Fruit fly (Drosophila melanogaster): Measurements from ENCODE around the gene S6kII.
A peak's percentile ranks its signal among the peaks of the same experiment; 100 is the strongest.

The S6kII gene

dm6 chrX:22529664-22530321 lies at the start of gene S6kII (continued):
- TF ChIP-seq wek (GFP tag; optimal IDR thresholded peaks at IDR 0.05): no peak
- peak; percentile 86 for TF ChIP-seq Opbp (GFP tag; IDR thresholded peaks at IDR 0.05; ENCODE audit: partially characterized antibody)
- TF ChIP-seq CG11456 (GFP tag; IDR thresholded peaks at IDR 0.05): no peak
- TF ChIP-seq row (GFP tag; IDR thresholded peaks at IDR 0.05): peak; percentile 41; the same call in 2 of the 3 replicates
- no peak for TF ChIP-seq Hr78 (GFP tag; optimal IDR thresholded peaks at IDR 0.05)
- no peak for TF ChIP-seq CG14014 (GFP tag; IDR thresholded peaks at IDR 0.05)
- TF ChIP-seq Dref (GFP tag; IDR thresholded peaks at IDR 0.05): peak; percentile 82
- no peak for TF ChIP-seq tll (GFP tag; optimal IDR thresholded peaks at IDR 0.05)
- no peak for TF ChIP-seq ERR (GFP tag; optimal IDR thresholded peaks at IDR 0.05)
- peak; percentile 78; the same call in 2 of the 3 replicates for TF ChIP-seq zen2 (GFP tag; IDR thresholded peaks at IDR 0.05; ENCODE audit: partially characterized antibody)
- no peak for TF ChIP-seq sima (GFP tag; optimal IDR thresholded peaks at IDR 0.05)
- TF ChIP-seq PHDP (tag; optimal IDR thresholded peaks at IDR 0.05): no peak
- no peak for TF ChIP-seq az2 (GFP tag; optimal IDR thresholded peaks at IDR 0.05)
- TF ChIP-seq E2f1 (GFP tag; IDR thresholded peaks at IDR 0.05): no peak
- no peak for TF ChIP-seq CG6765 (GFP tag; optimal IDR thresholded peaks at IDR 0.05)
- no peak for TF ChIP-seq zen (tag; optimal IDR thresholded peaks at IDR 0.05)
- TF ChIP-seq CG6272 (GFP tag; IDR thresholded peaks at IDR 0.05): no peak
- TF ChIP-seq btn (GFP tag; optimal IDR thresholded peaks at IDR 0.05): no peak
- no peak for TF ChIP-seq chm (GFP tag; IDR thresholded peaks at IDR 0.05)
- TF ChIP-seq ems (GFP tag; optimal IDR thresholded peaks at IDR 0.05): no peak
- TF ChIP-seq Dfd (GFP tag; optimal IDR thresholded peaks at IDR 0.05): no peak
- TF ChIP-seq vfl (GFP tag; optimal IDR thresholded peaks at IDR 0.05): no peak
- TF ChIP-seq bcd (GFP tag; optimal IDR thresholded peaks at IDR 0.05): no peak
- no peak for TF ChIP-seq CG11696 (GFP tag; IDR thresholded peaks at IDR 0.05)
- peak; percentile 79 for TF ChIP-seq CG34224 (GFP tag; IDR thresholded peaks at IDR 0.05; ENCODE audit: partially characterized antibody)
- no peak for TF ChIP-seq Bteb2 (GFP tag; optimal IDR thresholded peaks at IDR 0.05)
- TF ChIP-seq en (GFP tag; optimal IDR thresholded peaks at IDR 0.05): no peak
- TF ChIP-seq CG8290 (GFP tag; optimal IDR thresholded peaks at IDR 0.05): peak; percentile 2
- no peak for TF ChIP-seq CG8290 (tag; optimal IDR thresholded peaks at IDR 0.05)
- TF ChIP-seq CG6813 (GFP tag; optimal IDR thresholded peaks at IDR 0.05): no peak
- no peak for TF ChIP-seq Rx (GFP tag; IDR thresholded peaks at IDR 0.05)
- TF ChIP-seq Hsf (GFP tag; optimal IDR thresholded peaks at IDR 0.05): no peak
- no peak for TF ChIP-seq CG15479 (GFP tag; optimal IDR thresholded peaks at IDR 0.05)
- TF ChIP-seq CG13775 (GFP tag; optimal IDR thresholded peaks at IDR 0.05): no peak
- TF ChIP-seq Taf1 (GFP tag; IDR thresholded peaks at IDR 0.05): no peak
- TF ChIP-seq CG6654 (GFP tag; optimal IDR thresholded peaks at IDR 0.05): no peak
- TF ChIP-seq CG13296 (GFP tag; optimal IDR thresholded peaks at IDR 0.05): no peak
- no peak for TF ChIP-seq ftz-f1 (GFP tag; optimal IDR thresholded peaks at IDR 0.05)
- TF ChIP-seq sob (GFP tag; IDR thresholded peaks at IDR 0.05): no peak
- TF ChIP-seq knrl (GFP tag; IDR thresholded peaks at IDR 0.05; ENCODE audit: partially characterized antibody): peak; percentile 88
- no peak for TF ChIP-seq CG10959 (GFP tag; IDR thresholded peaks at IDR 0.05)
- TF ChIP-seq eyg (GFP tag; optimal IDR thresholded peaks at IDR 0.05): no peak
- TF ChIP-seq cwo (GFP tag; optimal IDR thresholded peaks at IDR 0.05): no peak
- peak; percentile 42 for TF ChIP-seq trem (tag; optimal IDR thresholded peaks at IDR 0.05)
- no peak for TF ChIP-seq yki (optimal IDR thresholded peaks at IDR 0.05)
- no peak for TF ChIP-seq CG2120 (GFP tag; optimal IDR thresholded peaks at IDR 0.05)
- no peak for TF ChIP-seq CG7839 (tag; optimal IDR thresholded peaks at IDR 0.05)
- no peak for TF ChIP-seq ac (GFP tag; optimal IDR thresholded peaks at IDR 0.05)
- TF ChIP-seq E2f2 (GFP tag; IDR thresholded peaks at IDR 0.05): 0 out of 2 replicates have a peak, but pooled peaks have one; percentile 16
- TF ChIP-seq YL-1 (GFP tag; optimal IDR thresholded peaks at IDR 0.05): peak; percentile 44
- TF ChIP-seq ewg (GFP tag; optimal IDR thresholded peaks at IDR 0.05): no peak
